Fruit fly (Drosophila melanogaster): ENCODE results near the gene Prps.
A peak's percentile ranks its signal among the peaks of the same experiment; 100 is the strongest.

Prps gene

DNA sequence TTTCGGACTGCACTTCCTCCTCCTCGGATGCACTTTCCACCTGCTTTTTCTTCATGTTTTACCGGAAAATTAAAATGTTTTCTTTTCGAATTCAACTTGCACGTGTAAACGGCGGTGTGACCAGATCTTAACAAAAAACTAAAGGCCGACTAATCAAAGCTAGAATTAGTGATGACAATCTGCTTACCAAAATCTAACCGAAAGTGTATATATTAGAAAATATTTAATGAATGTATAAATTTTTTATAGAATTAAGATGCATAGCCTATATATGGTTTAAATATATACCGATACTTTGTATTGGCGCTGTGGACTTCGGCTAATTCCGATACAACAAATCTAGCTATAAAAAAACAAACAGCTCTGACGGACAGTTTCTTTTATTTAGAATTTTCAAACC lies 22.4 kb upstream of the Prps start, which contains the start of the genes CG18178 and CG14174 (continued):
- TF ChIP-seq mam (GFP tag; optimal IDR thresholded peaks at IDR 0.05) = peak; percentile 29
- no peak for TF ChIP-seq oc (tag; optimal IDR thresholded peaks at IDR 0.05)
- TF ChIP-seq mirr (GFP tag; optimal IDR thresholded peaks at IDR 0.05) = no peak
- TF ChIP-seq CG7987 (GFP tag; optimal IDR thresholded peaks at IDR 0.05) = no peak
- no peak for TF ChIP-seq rib (GFP tag; IDR thresholded peaks at IDR 0.05)
- no peak for TF ChIP-seq grn (GFP tag; optimal IDR thresholded peaks at IDR 0.05)
- TF ChIP-seq CG12769 (tag; optimal IDR thresholded peaks at IDR 0.05) = no peak
- no peak for TF ChIP-seq luna (GFP tag; optimal IDR thresholded peaks at IDR 0.05)
- TF ChIP-seq Fer1 (GFP tag; optimal IDR thresholded peaks at IDR 0.05) = peak; percentile 78
- no peak for TF ChIP-seq CG32772 (GFP tag; IDR thresholded peaks at IDR 0.05)
- TF ChIP-seq NfI (GFP tag; optimal IDR thresholded peaks at IDR 0.05) = peak; percentile 76
- no peak for TF ChIP-seq schlank (tag; optimal IDR thresholded peaks at IDR 0.05)
- TF ChIP-seq Atf6 (GFP tag; IDR thresholded peaks at IDR 0.05) = no peak
- TF ChIP-seq sqz (GFP tag; optimal IDR thresholded peaks at IDR 0.05) = no peak
- TF ChIP-seq Side (GFP tag; optimal IDR thresholded peaks at IDR 0.05) = no peak
- peak; percentile 85 for TF ChIP-seq CG9932 (GFP tag; IDR thresholded peaks at IDR 0.05)
- TF ChIP-seq sob (GFP tag; IDR thresholded peaks at IDR 0.05) = peak; percentile 80
- TF ChIP-seq ttk (GFP tag; IDR thresholded peaks at IDR 0.05) = peak; percentile 49; the same call in 1 of the 2 replicates
- peak; percentile 25 for TF ChIP-seq ATbp (GFP tag; optimal IDR thresholded peaks at IDR 0.05)
- peak; percentile 79 for TF ChIP-seq dmrt11E (tag; optimal IDR thresholded peaks at IDR 0.05)
- peak; percentile 42 for TF ChIP-seq tap (tag; optimal IDR thresholded peaks at IDR 0.05)
- no peak for TF ChIP-seq CG16779 (GFP tag; IDR thresholded peaks at IDR 0.05)
- TF ChIP-seq BtbVII (GFP tag; optimal IDR thresholded peaks at IDR 0.05) = peak; percentile 55
- TF ChIP-seq CG9797 (GFP tag; optimal IDR thresholded peaks at IDR 0.05) = peak; percentile 64
- TF ChIP-seq kah (GFP tag; optimal IDR thresholded peaks at IDR 0.05) = peak; percentile 49
- peak; percentile 60; the same call in 2 of the 3 replicates for TF ChIP-seq ken (GFP tag; IDR thresholded peaks at IDR 0.05)
- TF ChIP-seq CG8388 (GFP tag; optimal IDR thresholded peaks at IDR 0.05) = peak; percentile 45
- TF ChIP-seq CG12155 (GFP tag; optimal IDR thresholded peaks at IDR 0.05) = peak; percentile 54
- TF ChIP-seq jumu (GFP tag; optimal IDR thresholded peaks at IDR 0.05) = no peak
- 0 out of 3 replicates have a peak, but pooled peaks have one; percentile 42 for TF ChIP-seq ase (GFP tag; IDR thresholded peaks at IDR 0.05)
- TF ChIP-seq ind (GFP tag; optimal IDR thresholded peaks at IDR 0.05) = peak; percentile 80
- peak; percentile 89 for TF ChIP-seq CG17361 (GFP tag; IDR thresholded peaks at IDR 0.05)
- no peak for TF ChIP-seq Atf3 (GFP tag; optimal IDR thresholded peaks at IDR 0.05)
- TF ChIP-seq CG9437 (GFP tag; optimal IDR thresholded peaks at IDR 0.05) = peak; percentile 48
- peak; percentile 82 for TF ChIP-seq trem (tag; optimal IDR thresholded peaks at IDR 0.05)
- peak; percentile 57 for TF ChIP-seq caup (GFP tag; optimal IDR thresholded peaks at IDR 0.05; ENCODE audit: severe bottlenecking)
- TF ChIP-seq gcm2 (GFP tag; optimal IDR thresholded peaks at IDR 0.05) = no peak
- TF ChIP-seq YL-1 (GFP tag; optimal IDR thresholded peaks at IDR 0.05) = peak; percentile 59
- TF ChIP-seq odd (GFP tag; optimal IDR thresholded peaks at IDR 0.05) = no peak
- no peak for TF ChIP-seq CG3407 (GFP tag; optimal IDR thresholded peaks at IDR 0.05)
- no peak for TF ChIP-seq chinmo (GFP tag; IDR thresholded peaks at IDR 0.05; ENCODE audit: partially characterized antibody)
- peak; percentile 75 for TF ChIP-seq Xbp1 (GFP tag; optimal IDR thresholded peaks at IDR 0.05)
- no peak for TF ChIP-seq Eip74EF (GFP tag; optimal IDR thresholded peaks at IDR 0.05)
- peak; percentile 78 for TF ChIP-seq CG7839 (tag; optimal IDR thresholded peaks at IDR 0.05)
- TF ChIP-seq Ets97D (GFP tag; optimal IDR thresholded peaks at IDR 0.05) = peak; percentile 11

Measured in whole organism, embryonic.